Fruit fly (Drosophila melanogaster) whole organism, pupa: ENCODE measurements around the gene CG3081.
A peak's percentile ranks its signal among the peaks of the same experiment; 100 is the strongest.

Source experiments
- CG10348 ChIP-seq: fragments of 200-800 bp; sonication (Bioruptor generic); IDR thresholded peaks from 2 replicates; pipeline ENCODE4 v1.3.6; 2022; ENCODE audit warnings: missing biosample characterization, missing genetic modification characterization
- CG12605 ChIP-seq: fragments of 200-800 bp; sonication (Bioruptor generic); IDR thresholded peaks from 2 replicates; pipeline ENCODE4 v1.3.6; 2022; ENCODE audit warnings: missing biosample characterization, missing genetic modification characterization
- CG13204 ChIP-seq: fragments of 200-800 bp; sonication (Bioruptor generic); optimal IDR thresholded peaks from 2 replicates; lab custom pipeline; 2018; ENCODE audit warnings: missing biosample characterization, mild to moderate bottlenecking, missing genetic modification characterization, moderate library complexity
- CG14655 ChIP-seq: fragments of 200-800 bp; sonication (Bioruptor generic); optimal IDR thresholded peaks from 3 replicates; lab custom pipeline; 2017; ENCODE audit warnings: mild to moderate bottlenecking, missing biosample characterization, missing genetic modification reagents, missing genetic modification characterization
- CG15710 ChIP-seq: fragments of 200-800 bp; sonication (Bioruptor generic); optimal IDR thresholded peaks from 2 replicates; lab custom pipeline; 2018; ENCODE audit warnings: missing biosample characterization, mild to moderate bottlenecking, missing genetic modification characterization, moderate library complexity
- CG17806 ChIP-seq: fragments of 200-800 bp; sonication (Bioruptor generic); optimal IDR thresholded peaks from 2 replicates; lab custom pipeline; 2018; ENCODE audit warnings: missing biosample characterization, mild to moderate bottlenecking, missing genetic modification characterization, moderate library complexity
- CG32121 ChIP-seq: fragments of 200-800 bp; sonication (Bioruptor generic); IDR thresholded peaks from 2 replicates; pipeline ENCODE4 v1.3.6; 2022; ENCODE audit warnings: missing biosample characterization, missing genetic modification characterization
- CG34367 ChIP-seq: fragments of 200-800 bp; sonication (Bioruptor generic); optimal IDR thresholded peaks from 2 replicates; lab custom pipeline; 2018; ENCODE audit warnings: missing biosample characterization, mild to moderate bottlenecking, missing genetic modification characterization
- CG4496 ChIP-seq: fragments of 200-800 bp; sonication (Bioruptor generic); IDR thresholded peaks from 3 replicates; pipeline ENCODE4 v1.3.6; 2022; ENCODE audit warnings: missing biosample characterization, missing genetic modification characterization
- CG8159 ChIP-seq: fragments of 200-800 bp; sonication (Bioruptor generic); optimal IDR thresholded peaks from 3 replicates; lab custom pipeline; 2018; ENCODE audit warnings: missing biosample characterization, mild to moderate bottlenecking, missing genetic modification characterization, moderate library complexity
- CG8301 ChIP-seq: fragments of 200-800 bp; sonication (Bioruptor generic); optimal IDR thresholded peaks from 2 replicates; lab custom pipeline; 2018; ENCODE audit warnings: missing biosample characterization, mild to moderate bottlenecking, missing genetic modification characterization
- CG9948 ChIP-seq: fragments of 200-800 bp; sonication (Bioruptor generic); optimal IDR thresholded peaks from 2 replicates; lab custom pipeline; 2018; ENCODE audit warnings: missing biosample characterization, mild to moderate bottlenecking, missing genetic modification characterization, moderate library complexity
- D1 ChIP-seq: fragments of 200-800 bp; sonication (Bioruptor generic); optimal IDR thresholded peaks from 2 replicates; lab custom pipeline; 2018; ENCODE audit warnings: missing biosample characterization, mild to moderate bottlenecking, missing genetic modification characterization, moderate library complexity
- EcR ChIP-seq: fragments of 200-800 bp; sonication (Bioruptor generic); optimal IDR thresholded peaks from 3 replicates; lab custom pipeline; 2019; ENCODE audit warnings: missing biosample characterization, missing genetic modification characterization, mild to moderate bottlenecking, moderate library complexity, missing genetic modification reagents
- Ets98B ChIP-seq: fragments of 200-800 bp; sonication (Bioruptor generic); IDR thresholded peaks from 2 replicates; pipeline ENCODE4 v1.3.6; 2022; ENCODE audit warnings: missing biosample characterization, missing genetic modification characterization
- Pif1A ChIP-seq: fragments of 200-800 bp; sonication (Bioruptor generic); optimal IDR thresholded peaks from 3 replicates; lab custom pipeline; 2016; ENCODE audit warnings: missing biosample characterization, missing genetic modification characterization
- Pif1B ChIP-seq: fragments of 200-800 bp; sonication (Bioruptor generic); optimal IDR thresholded peaks from 3 replicates; lab custom pipeline; 2016; ENCODE audit warnings: missing biosample characterization, missing genetic modification characterization
- Snoo ChIP-seq: fragments of 200-800 bp; sonication (Bioruptor generic); optimal IDR thresholded peaks from 3 replicates; lab custom pipeline; 2017; ENCODE audit warnings: missing biosample characterization, mild to moderate bottlenecking, missing genetic modification characterization, inconsistent platforms
- fd96Ca ChIP-seq: fragments of 200-800 bp; sonication (Bioruptor generic); IDR thresholded peaks from 3 replicates; pipeline ENCODE4 v1.3.6; 2022; ENCODE audit warnings: missing biosample characterization, missing genetic modification characterization
- gl ChIP-seq: fragments of 200-800 bp; sonication (Bioruptor generic); optimal IDR thresholded peaks from 2 replicates; lab custom pipeline; 2018; ENCODE audit warnings: missing biosample characterization, mild to moderate bottlenecking, missing genetic modification characterization
- rn ChIP-seq: fragments of 200-800 bp; sonication (Bioruptor generic); IDR thresholded peaks from 2 replicates; pipeline ENCODE4 v1.3.6; 2022; ENCODE audit warnings: missing biosample characterization, missing genetic modification characterization

Gene CG3081

DNA sequence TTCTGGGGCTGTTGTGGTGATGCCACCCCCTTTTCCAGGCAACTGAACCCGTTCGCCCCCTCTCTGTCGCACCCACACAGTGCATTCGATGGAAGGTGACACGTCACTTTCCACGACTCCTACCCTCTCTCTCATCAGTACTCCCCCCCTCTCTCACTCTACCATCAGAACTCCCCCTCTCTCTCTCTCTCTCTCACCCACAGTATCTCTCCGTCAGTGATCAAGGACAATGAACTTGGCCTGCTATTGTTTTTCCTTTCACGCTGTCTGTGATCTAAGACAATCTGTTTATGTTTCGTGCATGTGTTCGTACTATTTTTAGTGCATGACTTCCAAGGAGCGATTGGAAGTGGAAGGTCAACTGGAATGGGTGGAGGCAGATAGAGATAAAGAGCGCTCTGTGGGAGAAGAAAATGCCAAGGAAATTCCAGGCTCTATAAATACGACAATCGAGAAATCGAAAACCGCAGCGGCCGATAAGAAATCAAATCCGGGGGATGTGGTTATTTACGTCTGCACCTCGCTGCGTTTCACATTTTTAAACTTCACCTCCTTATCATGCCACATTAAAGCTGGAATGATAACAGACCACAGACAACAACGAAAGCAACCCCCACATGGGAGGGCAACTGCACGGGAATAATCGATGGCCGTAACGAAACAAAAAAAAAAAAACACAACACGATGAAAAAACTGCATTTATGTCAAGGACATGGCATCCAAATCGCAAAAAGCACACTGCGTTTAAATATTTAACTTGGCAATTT, 34.5 kb upstream of the CG3081 start:
- TF ChIP-seq CG10348 (GFP tag; lab: Robert Waterston, UW): no peak
- TF ChIP-seq rn (GFP tag; lab: Robert Waterston, UW): no peak
- TF ChIP-seq EcR (GFP tag; lab: Kevin White, UChicago): peak; percentile 91
- TF ChIP-seq gl (tag; lab: Kevin White, UChicago): no peak

DNA sequence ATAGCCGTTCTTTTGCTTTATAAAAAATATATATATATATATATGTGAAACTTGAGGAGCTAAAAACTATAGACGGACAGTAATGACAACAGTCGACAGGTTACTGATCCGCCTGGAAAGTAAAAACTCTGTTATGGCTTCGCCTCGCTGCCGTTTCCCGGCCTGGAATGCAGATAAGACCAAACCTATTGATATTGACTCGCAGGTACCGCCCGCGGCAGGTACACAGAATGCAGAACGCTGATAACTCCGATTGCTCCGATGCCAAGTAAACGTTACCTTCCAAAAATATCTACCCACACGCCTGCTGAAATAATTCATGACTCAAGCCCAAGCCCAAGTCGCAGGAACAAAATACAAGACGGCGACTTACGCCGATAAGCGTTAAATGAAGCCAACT, 33.6 kb upstream of the CG3081 start:
- TF ChIP-seq CG13204 (GFP tag; lab: Kevin White, UChicago) (no peak), rn (GFP tag; lab: Robert Waterston, UW) (no peak), Pif1B (GFP tag; lab: Kevin White, UChicago) (peak; percentile 1), EcR (GFP tag; lab: Kevin White, UChicago) (no peak), Snoo (no peak), CG14655 (GFP tag; lab: Kevin White, UChicago) (no peak), Pif1A (GFP tag; lab: Kevin White, UChicago) (no peak), fd96Ca (GFP tag; lab: Robert Waterston, UW) (no peak), D1 (no peak), CG34367 (no peak), CG10348 (GFP tag; lab: Robert Waterston, UW) (no peak), CG17806 (tag; lab: Kevin White, UChicago) (no peak), CG8159 (tag; lab: Kevin White, UChicago) (no peak), CG4496 (GFP tag; lab: Robert Waterston, UW) (peak; percentile 52; the same call in 1 of the 3 replicates), CG9948 (tag; lab: Kevin White, UChicago) (no peak), Ets98B (GFP tag; lab: Robert Waterston, UW) (0 out of 2 replicates have a peak, but pooled peaks have one; percentile 13)

DNA sequence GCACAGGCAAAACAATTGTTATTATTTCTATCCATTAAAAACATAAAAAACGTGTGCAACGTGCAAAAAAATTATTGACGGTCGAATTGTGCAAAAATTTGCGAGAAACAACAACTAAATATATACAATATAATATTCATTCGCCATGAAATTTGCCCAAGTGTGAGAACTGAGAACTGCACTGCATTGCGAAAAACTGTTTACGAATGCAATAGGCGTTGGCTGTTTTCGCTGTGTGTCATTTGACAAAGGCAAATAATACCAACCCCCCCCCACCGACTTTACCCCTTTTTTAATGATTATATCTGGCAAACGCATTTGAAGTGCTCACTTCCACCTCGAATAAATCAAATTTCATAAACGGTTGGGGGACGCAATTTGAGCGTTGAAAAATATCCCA, 31.3 kb upstream of the CG3081 start:
- TF ChIP-seq CG8301 (tag; lab: Kevin White, UChicago): no peak
- no peak for TF ChIP-seq D1
- TF ChIP-seq CG14655 (GFP tag; lab: Kevin White, UChicago): no peak
- TF ChIP-seq CG4496 (GFP tag; lab: Robert Waterston, UW): no peak
- TF ChIP-seq fd96Ca (GFP tag; lab: Robert Waterston, UW): no peak
- TF ChIP-seq CG12605 (GFP tag; lab: Robert Waterston, UW): no peak
- TF ChIP-seq gl (tag; lab: Kevin White, UChicago): no peak
- TF ChIP-seq rn (GFP tag; lab: Robert Waterston, UW): no peak

DNA sequence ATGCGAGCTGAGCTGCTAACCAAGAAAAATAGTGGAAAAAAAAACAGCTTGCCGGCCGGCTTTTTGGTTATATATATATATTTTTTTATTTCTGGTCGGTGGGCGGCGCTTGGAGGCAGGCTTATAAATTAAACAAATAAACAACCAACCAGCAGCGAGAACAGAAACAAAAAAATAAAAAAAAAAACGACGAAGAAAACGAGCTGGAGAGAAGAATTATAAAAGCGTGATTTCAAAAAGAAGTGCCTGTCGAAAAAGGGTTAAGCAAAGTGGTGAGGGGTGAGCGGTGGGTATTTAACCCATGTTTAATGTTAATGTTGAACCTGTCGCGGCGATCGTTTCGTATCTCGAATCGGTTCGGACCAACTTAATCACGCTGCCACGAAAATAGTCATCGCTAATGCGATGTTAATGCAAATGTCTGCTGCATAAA, 27.4 kb upstream of the CG3081 start:
- no peak for TF ChIP-seq CG9948 (tag; lab: Kevin White, UChicago)
- TF ChIP-seq CG10348 (GFP tag; lab: Robert Waterston, UW): no peak
- TF ChIP-seq Pif1A (GFP tag; lab: Kevin White, UChicago): peak; percentile 17
- TF ChIP-seq EcR (GFP tag; lab: Kevin White, UChicago): peak; percentile 53
- no peak for TF ChIP-seq Pif1B (GFP tag; lab: Kevin White, UChicago)
- TF ChIP-seq CG32121 (GFP tag; lab: Robert Waterston, UW): no peak
- TF ChIP-seq CG17806 (tag; lab: Kevin White, UChicago): no peak
- no peak for TF ChIP-seq CG4496 (GFP tag; lab: Robert Waterston, UW)
- TF ChIP-seq CG8159 (tag; lab: Kevin White, UChicago): peak; percentile 22
- no peak for TF ChIP-seq fd96Ca (GFP tag; lab: Robert Waterston, UW)
- no peak for TF ChIP-seq CG12605 (GFP tag; lab: Robert Waterston, UW)
- TF ChIP-seq D1: no peak
- TF ChIP-seq rn (GFP tag; lab: Robert Waterston, UW): no peak
- TF ChIP-seq CG8301 (tag; lab: Kevin White, UChicago): no peak
- no peak for TF ChIP-seq CG15710 (tag; lab: Kevin White, UChicago)
- TF ChIP-seq CG14655 (GFP tag; lab: Kevin White, UChicago): no peak
- TF ChIP-seq CG13204 (GFP tag; lab: Kevin White, UChicago): no peak
- no peak for TF ChIP-seq Snoo
- no peak for TF ChIP-seq Ets98B (GFP tag; lab: Robert Waterston, UW)
- TF ChIP-seq gl (tag; lab: Kevin White, UChicago): peak; percentile 18
- no peak for TF ChIP-seq CG34367
- TF ChIP-seq, all 21 proteins: peak for 4

DNA sequence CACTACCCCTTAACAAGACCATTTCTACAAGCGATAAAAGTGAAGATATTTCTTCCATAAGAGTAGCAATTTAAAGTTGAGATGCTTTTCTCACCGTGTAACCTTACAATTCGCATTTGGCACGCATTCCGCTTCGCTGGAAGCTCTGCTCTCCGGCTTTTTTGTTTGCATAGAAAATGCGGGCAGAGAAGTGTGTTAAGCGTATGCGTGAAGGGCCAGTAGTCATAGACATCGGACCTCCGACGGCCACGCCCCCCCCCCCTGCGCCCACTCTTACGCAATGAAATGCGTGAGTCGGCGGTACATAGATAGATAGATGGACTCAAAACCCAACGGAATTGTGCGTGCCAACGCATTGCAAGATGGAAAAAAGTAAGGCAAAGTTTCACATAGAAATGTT, 25.7 kb upstream of the CG3081 start:
- TF ChIP-seq fd96Ca (GFP tag; lab: Robert Waterston, UW): 0 out of 3 replicates have a peak, but pooled peaks have one; percentile 10
- peak; percentile 10; the same call in 1 of the 2 replicates for TF ChIP-seq Ets98B (GFP tag; lab: Robert Waterston, UW)
- no peak for TF ChIP-seq EcR (GFP tag; lab: Kevin White, UChicago)

DNA sequence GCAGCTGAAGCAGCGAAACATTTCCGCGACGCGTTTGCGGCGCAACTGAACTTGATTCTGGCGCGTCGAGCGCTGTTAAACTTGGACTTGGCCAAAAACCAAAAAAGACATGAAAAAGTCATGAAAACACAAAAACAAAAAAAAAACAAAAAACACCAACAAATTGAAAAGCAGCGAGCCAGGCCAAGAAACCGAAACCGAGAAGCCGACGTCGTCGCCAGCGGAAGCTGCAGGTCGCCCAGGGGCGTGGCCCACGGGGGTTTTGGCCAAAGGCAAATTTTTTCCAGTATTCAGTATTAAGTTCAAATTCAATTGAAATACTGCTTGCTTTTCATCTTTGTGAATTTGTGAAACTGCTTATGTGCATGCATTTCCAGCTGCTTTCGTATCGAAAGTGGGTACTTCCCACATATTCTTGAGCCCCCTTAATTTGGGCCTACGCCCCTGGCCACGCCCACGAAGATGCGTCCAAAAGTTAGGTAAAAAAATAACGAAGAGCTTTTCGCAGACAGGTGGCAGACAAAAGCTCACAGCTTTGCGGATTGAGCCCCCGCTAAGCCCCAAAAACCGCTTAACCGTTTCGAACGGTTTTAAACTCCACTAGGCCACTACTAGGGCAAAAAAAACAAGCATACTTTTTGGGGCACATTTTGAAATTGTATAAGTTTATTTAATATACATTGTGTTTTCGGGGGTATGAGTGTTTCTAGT, 23.0 kb upstream of the CG3081 start, which contains the start of gene CG3009:
TSS of gene CG3009 (minus strand) at position 51 of the 711 bp plus-strand sequence.
- TF ChIP-seq Snoo (peak; percentile 98), CG4496 (GFP tag; lab: Robert Waterston, UW) (peak; percentile 98), CG32121 (GFP tag; lab: Robert Waterston, UW) (peak; percentile 98), CG8159 (tag; lab: Kevin White, UChicago) (peak; percentile 94), CG10348 (GFP tag; lab: Robert Waterston, UW) (peak; percentile 95), CG14655 (GFP tag; lab: Kevin White, UChicago) (peak; percentile 95), CG17806 (tag; lab: Kevin White, UChicago) (peak; percentile 93), CG12605 (GFP tag; lab: Robert Waterston, UW) (peak; percentile 96), gl (tag; lab: Kevin White, UChicago) (peak; percentile 85), CG13204 (GFP tag; lab: Kevin White, UChicago) (peak; percentile 94), Pif1B (GFP tag; lab: Kevin White, UChicago) (peak; percentile 95), fd96Ca (GFP tag; lab: Robert Waterston, UW) (peak; percentile 98), CG34367 (peak; percentile 93), rn (GFP tag; lab: Robert Waterston, UW) (peak; percentile 92), CG8301 (tag; lab: Kevin White, UChicago) (peak; percentile 94), CG9948 (tag; lab: Kevin White, UChicago) (peak; percentile 94), Pif1A (GFP tag; lab: Kevin White, UChicago) (peak; percentile 98), D1 (peak; percentile 91), Ets98B (GFP tag; lab: Robert Waterston, UW) (peak; percentile 98), EcR (GFP tag; lab: Kevin White, UChicago) (peak; percentile 68), CG15710 (tag; lab: Kevin White, UChicago) (peak; percentile 96)
